Fruit fly (Drosophila melanogaster): ENCODE results near the gene SkpA.

DNA sequence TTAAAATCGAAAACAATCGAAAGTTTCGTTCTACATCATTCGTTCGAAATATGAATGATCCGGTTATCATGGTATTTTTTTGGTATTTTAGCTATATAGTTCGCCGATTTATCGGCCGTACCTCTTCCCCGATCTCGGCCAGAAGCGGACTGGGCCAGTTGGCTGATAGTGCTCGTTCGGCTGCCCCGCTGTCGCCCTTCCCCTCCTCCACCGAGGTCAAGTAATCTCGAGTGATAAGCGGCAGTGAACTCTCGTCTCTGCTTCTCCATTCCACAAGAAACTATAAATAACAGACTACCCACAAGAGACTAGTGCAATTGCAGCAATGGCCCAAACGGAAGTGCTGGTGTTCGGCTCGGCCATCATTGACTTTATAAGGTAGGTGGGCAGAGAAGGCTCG lies 32.6 kb upstream of the SkpA start, which contains the start of gene CG13369:
- TF ChIP-seq Sin3A (optimal IDR thresholded peaks at IDR 0.05) = no peak
- no peak for TF ChIP-seq h (optimal IDR thresholded peaks at IDR 0.05)
